Worm (Caenorhabditis elegans): ENCODE data around the gene tkr-3.
A peak's percentile ranks its signal among the peaks of the same experiment; 100 is the strongest.

Gene tkr-3

ce11 chrIV:5157226-5157625 is 35.3 kb upstream of the tkr-3 start, which contains the start of gene C24D10.49:
C24D10.49 (minus strand) TSS chrIV:5157326.
- TF ChIP-seq nhr-237 (tag; optimal IDR thresholded peaks at IDR 0.05) (no peak), nhr-12 (tag; optimal IDR thresholded peaks at IDR 0.05) (no peak), ZK546.5 (tag; optimal IDR thresholded peaks at IDR 0.05) (no peak), ceh-16 (tag; optimal IDR thresholded peaks at IDR 0.05) (no peak), ztf-11 (tag; optimal IDR thresholded peaks at IDR 0.05) (no peak), hmg-11 (tag; optimal IDR thresholded peaks at IDR 0.05) (no peak), unc-39 (tag; optimal IDR thresholded peaks at IDR 0.05) (no peak), ceh-82 (tag; optimal IDR thresholded peaks at IDR 0.05) (no peak), snpc-4 (tag; optimal IDR thresholded peaks at IDR 0.05) (no peak), R02D3.7 (tag; optimal IDR thresholded peaks at IDR 0.05) (no peak), ceh-28 (tag; optimal IDR thresholded peaks at IDR 0.05) (no peak), egl-5 (tag; optimal IDR thresholded peaks at IDR 0.05) (no peak), fos-1 (tag; optimal IDR thresholded peaks at IDR 0.05) (no peak), lsy-12 (tag; optimal IDR thresholded peaks at IDR 0.05) (no peak), lin-39 (tag; optimal IDR thresholded peaks at IDR 0.05) (no peak), nhr-43 (tag; optimal IDR thresholded peaks at IDR 0.05; ENCODE audit: poor library complexity, severe bottlenecking) (no peak), mml-1 (tag; optimal IDR thresholded peaks at IDR 0.05) (no peak)

ce11 chrIV:5152391-5152790 is 30.5 kb upstream of the tkr-3 start, which contains the start of gene soc-2:
soc-2 (minus strand) TSS chrIV:5152491.
- no peak for TF ChIP-seq lin-15B (tag; optimal IDR thresholded peaks at IDR 0.05)
- no peak for TF ChIP-seq ceh-82 (tag; optimal IDR thresholded peaks at IDR 0.05)
- no peak for TF ChIP-seq aly-2 (tag; optimal IDR thresholded peaks at IDR 0.05)
- TF ChIP-seq fkh-10 (GFP tag; optimal IDR thresholded peaks at IDR 0.05): no peak
- TF ChIP-seq nhr-12 (tag; optimal IDR thresholded peaks at IDR 0.05): no peak
- TF ChIP-seq lsy-12 (tag; optimal IDR thresholded peaks at IDR 0.05): no peak
- no peak for TF ChIP-seq nhr-77 (tag; optimal IDR thresholded peaks at IDR 0.05)
- no peak for TF ChIP-seq tbx-2 (tag; optimal IDR thresholded peaks at IDR 0.05)
- TF ChIP-seq mdl-1 (tag; optimal IDR thresholded peaks at IDR 0.05): no peak
- TF ChIP-seq ceh-9 (tag; optimal IDR thresholded peaks at IDR 0.05): no peak
- TF ChIP-seq ztf-4 (tag; optimal IDR thresholded peaks at IDR 0.05): no peak
- no peak for TF ChIP-seq snpc-4 (tag; optimal IDR thresholded peaks at IDR 0.05)
- no peak for TF ChIP-seq unc-39 (tag; optimal IDR thresholded peaks at IDR 0.05)

- TF ChIP-seq fkh-2 (tag; optimal IDR thresholded peaks at IDR 0.05) (no peak), eor-1 (tag; optimal IDR thresholded peaks at IDR 0.05) (no peak), nhr-11 (tag; optimal IDR thresholded peaks at IDR 0.05) (no peak), elt-1 (tag; optimal IDR thresholded peaks at IDR 0.05) (no peak), nhr-237 (tag; optimal IDR thresholded peaks at IDR 0.05) (no peak), lsy-12 (tag; optimal IDR thresholded peaks at IDR 0.05) (no peak), elt-3 (tag; optimal IDR thresholded peaks at IDR 0.05) (no peak), pqm-1 (tag; optimal IDR thresholded peaks at IDR 0.05) (no peak), daf-12 (tag; optimal IDR thresholded peaks at IDR 0.05) (no peak), fkh-10 (GFP tag; optimal IDR thresholded peaks at IDR 0.05) (no peak), zag-1 (tag; optimal IDR thresholded peaks at IDR 0.05) (no peak), ztf-4 (tag; optimal IDR thresholded peaks at IDR 0.05) (no peak), lin-39 (tag; optimal IDR thresholded peaks at IDR 0.05) (no peak), nhr-67 (tag; optimal IDR thresholded peaks at IDR 0.05) (no peak), nhr-23 (tag; optimal IDR thresholded peaks at IDR 0.05) (no peak), mdl-1 (tag; optimal IDR thresholded peaks at IDR 0.05) (no peak), fos-1 (tag; optimal IDR thresholded peaks at IDR 0.05) (no peak), hmg-11 (tag; optimal IDR thresholded peaks at IDR 0.05) (no peak), aly-2 (tag; optimal IDR thresholded peaks at IDR 0.05) (no peak), unc-39 (tag; optimal IDR thresholded peaks at IDR 0.05) (no peak)
Measured at ce11 chrIV:5149793-5150192, 27.9 kb upstream of the tkr-3 start, which contains the start of gene C24D10.5. C24D10.5 (plus strand) TSS chrIV:5150093.

- no peak for TF ChIP-seq nhr-237 (tag; optimal IDR thresholded peaks at IDR 0.05)
- TF ChIP-seq unc-62 (GFP tag; optimal IDR thresholded peaks at IDR 0.05): no peak
- TF ChIP-seq elt-3 (tag; optimal IDR thresholded peaks at IDR 0.05): peak in 1 of 3 experiments; percentile 28
Measured at ce11 chrIV:5139972-5140371, 18.1 kb upstream of the tkr-3 start.

- peak; percentile 52 for TF ChIP-seq fkh-10 (GFP tag; optimal IDR thresholded peaks at IDR 0.05)
- TF ChIP-seq snpc-4 (tag; optimal IDR thresholded peaks at IDR 0.05): no peak
- no peak for TF ChIP-seq pqm-1 (tag; optimal IDR thresholded peaks at IDR 0.05)
- TF ChIP-seq aly-2 (tag; optimal IDR thresholded peaks at IDR 0.05): no peak
Measured at ce11 chrIV:5139189-5139588, 17.3 kb upstream of the tkr-3 start.
